Worm (Caenorhabditis elegans) whole organism, L3 larva: ENCODE data around the gene F11A10.5.
A peak's percentile ranks its signal among the peaks of the same experiment; 100 is the strongest.

Experiments
- aly-2 ChIP-seq: fragments of 150-350 bp; optimal IDR thresholded peaks from 2 replicates; lab custom pipeline; 2014; ENCODE audit warnings: missing biosample characterization, missing genetic modification characterization
- ama-1 ChIP-seq: fragments of 150-350 bp; optimal IDR thresholded peaks from 2 replicates; lab custom pipeline; 2018
- ceh-16 ChIP-seq: sonication (generic microtip); optimal IDR thresholded peaks from 2 replicates; lab custom pipeline; 2017; ENCODE audit warnings: missing biosample characterization, missing genetic modification characterization
- ceh-82 ChIP-seq: fragments of 150-350 bp; optimal IDR thresholded peaks from 2 replicates; lab custom pipeline; 2014; ENCODE audit warnings: missing biosample characterization, missing genetic modification characterization
- daf-12 ChIP-seq: fragments of 150-350 bp; optimal IDR thresholded peaks from 2 replicates; lab custom pipeline; 2014; ENCODE audit warnings: missing biosample characterization, missing genetic modification reagents, missing genetic modification characterization
- egl-27 ChIP-seq: sonication (generic microtip); optimal IDR thresholded peaks from 4 replicates; lab custom pipeline; 2017; ENCODE audit warnings: missing biosample characterization, missing genetic modification reagents, missing genetic modification characterization
- egl-5 ChIP-seq: fragments of 150-350 bp; optimal IDR thresholded peaks from 2 replicates; lab custom pipeline; 2017; ENCODE audit warnings: missing biosample characterization, missing genetic modification reagents, missing genetic modification characterization, inconsistent platforms
- elt-1 ChIP-seq: fragments of 150-350 bp; optimal IDR thresholded peaks from 2 replicates; lab custom pipeline; 2014; ENCODE audit warnings: missing biosample characterization, missing genetic modification characterization
- elt-2 ChIP-seq: sonication (generic microtip); optimal IDR thresholded peaks from 2 replicates; lab custom pipeline; 2016; ENCODE audit warnings: missing genetic modification reagents, mild to moderate bottlenecking, missing genetic modification characterization, missing compliant biosample characterization
- elt-3 ChIP-seq, 3 experiments: fragments of 150-350 bp in 1 of 3; sonication (generic microtip) in 2 of 3; optimal IDR thresholded peaks; 2 replicates in 2 of 3; 4 replicates in 1 of 3; lab custom pipeline; 2014 to 2017; ENCODE audit warnings: missing biosample characterization in 3 of 3, missing genetic modification characterization in 3 of 3
- eor-1 ChIP-seq, 2 experiments: fragments of 150-350 bp; optimal IDR thresholded peaks; 2 replicates each; lab custom pipeline; 2014 to 2018; ENCODE audit warnings: missing biosample characterization in 2 of 2, missing genetic modification characterization in 2 of 2
- hmg-11 ChIP-seq: sonication (generic microtip); optimal IDR thresholded peaks from 2 replicates; lab custom pipeline; 2016; ENCODE audit warnings: missing genetic modification characterization, missing compliant biosample characterization
- jun-1 ChIP-seq: fragments of 150-350 bp; optimal IDR thresholded peaks from 2 replicates; lab custom pipeline; 2014; ENCODE audit warnings: missing biosample characterization, missing genetic modification reagents, missing genetic modification characterization
- lin-15B ChIP-seq: fragments of 150-350 bp; optimal IDR thresholded peaks from 2 replicates; lab custom pipeline; 2014; ENCODE audit warnings: missing biosample characterization, missing genetic modification characterization
- lin-39 ChIP-seq: fragments of 150-350 bp; optimal IDR thresholded peaks from 2 replicates; lab custom pipeline; 2018; ENCODE audit warnings: missing biosample characterization, missing genetic modification reagents, missing genetic modification characterization
- lsy-12 ChIP-seq: sonication (generic microtip); optimal IDR thresholded peaks from 2 replicates; lab custom pipeline; 2016; ENCODE audit warnings: mild to moderate bottlenecking, missing genetic modification characterization, missing compliant biosample characterization
- mdl-1 ChIP-seq: fragments of 150-350 bp; optimal IDR thresholded peaks from 2 replicates; lab custom pipeline; 2014; ENCODE audit warnings: missing biosample characterization, missing genetic modification characterization
- mml-1 ChIP-seq: fragments of 150-350 bp; sonication (generic microtip); optimal IDR thresholded peaks from 3 replicates; lab custom pipeline; 2014; ENCODE audit warnings: missing biosample characterization, missing genetic modification characterization
- nfya-1 ChIP-seq: sonication (generic microtip); optimal IDR thresholded peaks from 2 replicates; lab custom pipeline; 2017; ENCODE audit warnings: missing genetic modification characterization, mild to moderate bottlenecking, missing compliant biosample characterization, antibody characterized with exemption, moderate library complexity; ENCODE audit not compliant: insufficient read depth
- nhr-11 ChIP-seq: fragments of 150-350 bp; optimal IDR thresholded peaks from 2 replicates; lab custom pipeline; 2014; ENCODE audit warnings: missing biosample characterization, missing genetic modification characterization
- nhr-12 ChIP-seq: fragments of 150-350 bp; optimal IDR thresholded peaks from 2 replicates; lab custom pipeline; 2014; ENCODE audit warnings: missing biosample characterization, missing genetic modification characterization
- nhr-23 ChIP-seq: fragments of 150-350 bp; optimal IDR thresholded peaks from 2 replicates; lab custom pipeline; 2014; ENCODE audit warnings: missing biosample characterization, missing genetic modification reagents, missing genetic modification characterization
- nhr-237 ChIP-seq: fragments of 150-350 bp; optimal IDR thresholded peaks from 2 replicates; lab custom pipeline; 2014; ENCODE audit warnings: missing biosample characterization, missing genetic modification characterization
- nhr-25 ChIP-seq: sonication (generic microtip); optimal IDR thresholded peaks from 2 replicates; lab custom pipeline; 2017; ENCODE audit warnings: missing biosample characterization, missing genetic modification characterization
- nhr-28 ChIP-seq: fragments of 150-350 bp; optimal IDR thresholded peaks from 2 replicates; lab custom pipeline; 2014; ENCODE audit warnings: missing biosample characterization, missing genetic modification characterization
- nhr-43 ChIP-seq: sonication (generic microtip); optimal IDR thresholded peaks from 2 replicates; lab custom pipeline; 2016; ENCODE audit warnings: mild to moderate bottlenecking, missing genetic modification characterization, missing compliant biosample characterization; ENCODE audit not compliant: poor library complexity, severe bottlenecking
- nhr-76 ChIP-seq: fragments of 150-350 bp; sonication (generic microtip); optimal IDR thresholded peaks from 5 replicates; lab custom pipeline; 2014; ENCODE audit warnings: missing biosample characterization, missing genetic modification characterization
- pha-4 ChIP-seq: fragments of 150-350 bp; optimal IDR thresholded peaks from 2 replicates; lab custom pipeline; 2014; ENCODE audit warnings: missing biosample characterization, missing genetic modification reagents, missing genetic modification characterization
- sea-2 ChIP-seq: fragments of 150-350 bp; sonication (generic microtip); optimal IDR thresholded peaks from 4 replicates; lab custom pipeline; 2014; ENCODE audit warnings: missing biosample characterization, missing genetic modification reagents, missing genetic modification characterization
- snpc-4 ChIP-seq: fragments of 150-350 bp; optimal IDR thresholded peaks from 2 replicates; lab custom pipeline; 2014; ENCODE audit warnings: missing biosample characterization, missing genetic modification characterization
- tbx-2 ChIP-seq: sonication (generic microtip); optimal IDR thresholded peaks from 2 replicates; lab custom pipeline; 2016; ENCODE audit warnings: mild to moderate bottlenecking, missing genetic modification characterization, missing compliant biosample characterization
- unc-62 ChIP-seq: fragments of 150-350 bp; sonication (generic microtip); optimal IDR thresholded peaks from 4 replicates; lab custom pipeline; 2014; ENCODE audit warnings: missing biosample characterization, missing genetic modification reagents, missing genetic modification characterization
- zag-1 ChIP-seq: fragments of 150-350 bp; optimal IDR thresholded peaks from 2 replicates; lab custom pipeline; 2014; ENCODE audit warnings: missing biosample characterization, missing genetic modification characterization
- ztf-11 ChIP-seq: fragments of 150-350 bp; optimal IDR thresholded peaks from 2 replicates; lab custom pipeline; 2014; ENCODE audit warnings: missing biosample characterization, missing genetic modification characterization
- ztf-4 ChIP-seq: fragments of 150-350 bp; optimal IDR thresholded peaks from 2 replicates; lab custom pipeline; 2014; ENCODE audit warnings: missing biosample characterization, missing genetic modification characterization

Gene F11A10.5

ce11 chrIV:12068590-12068989 lies 25.3 kb upstream of the F11A10.5 start, which contains the start of gene bath-37:
Gene bath-37 (plus strand): TSS chrIV:12068890.
- no peak for TF ChIP-seq egl-5 (tag; lab: Kevin White, UChicago)
- TF ChIP-seq eor-1 (tag; optimal IDR thresholded peaks at IDR 0.05; lab: Kevin White, UChicago): no peak
- no peak for TF ChIP-seq ztf-11 (tag; lab: Kevin White, UChicago)
- TF ChIP-seq jun-1: no peak
- TF ChIP-seq nhr-43: no peak
- no peak for TF ChIP-seq lsy-12
- no peak for TF ChIP-seq ceh-16 (tag; lab: Kevin White, UChicago)
- no peak for TF ChIP-seq egl-27 (tag; lab: Kevin White, UChicago)
- no peak for TF ChIP-seq mdl-1 (tag; lab: Kevin White, UChicago)
- no peak for TF ChIP-seq snpc-4
- no peak for TF ChIP-seq nhr-11 (tag; lab: Kevin White, UChicago)
- TF ChIP-seq ztf-4 (tag; lab: Kevin White, UChicago): no peak
- no peak for TF ChIP-seq hmg-11 (tag; lab: Kevin White, UChicago)
- no peak for TF ChIP-seq ceh-82 (tag; lab: Kevin White, UChicago)
- no peak for TF ChIP-seq unc-62 (GFP tag; lab: Kevin White, UChicago)
- TF ChIP-seq elt-1: no peak

ce11 chrIV:12075497-12075896 lies 18.4 kb upstream of the F11A10.5 start, which contains the start of gene K08E4.7:
Gene K08E4.7 (plus strand): TSS chrIV:12075797.
- TF ChIP-seq snpc-4 (no peak), lsy-12 (no peak), pha-4 (tag; lab: Kevin White, UChicago) (no peak), zag-1 (no peak), aly-2 (tag; lab: Kevin White, UChicago) (no peak), nhr-237 (tag; lab: Kevin White, UChicago) (no peak), egl-27 (tag; lab: Kevin White, UChicago) (no peak), daf-12 (no peak)

ce11 chrIV:12078112-12078812 lies 15.7 kb upstream of the F11A10.5 start, which contains the start of gene tmed-1:
Gene tmed-1 (minus strand): TSS chrIV:12078162.
- TF ChIP-seq nhr-43 (no peak), ama-1 (no peak), elt-2 (tag; lab: Kevin White, UChicago) (no peak)

ce11 chrIV:12078907-12079523 lies 14.9 kb upstream of the F11A10.5 start, which contains the start of gene lex-1:
Gene lex-1 (plus strand): TSS chrIV:12079473.
- peak; percentile 42 for TF ChIP-seq egl-5 (tag; lab: Kevin White, UChicago)
- TF ChIP-seq egl-27 (tag; lab: Kevin White, UChicago): no peak
- TF ChIP-seq pha-4 (tag; lab: Kevin White, UChicago): peak; percentile 77
- peak; percentile 17 for TF ChIP-seq hmg-11 (tag; lab: Kevin White, UChicago)
- peak; percentile 84 for TF ChIP-seq lin-15B
- TF ChIP-seq nhr-237 (tag; lab: Kevin White, UChicago): no peak
- no peak for TF ChIP-seq nhr-76 (tag; lab: Kevin White, UChicago)
- peak; percentile 22 for TF ChIP-seq snpc-4
- TF ChIP-seq jun-1: peak; percentile 12
- peak; percentile 5 for TF ChIP-seq nhr-23 (tag; lab: Kevin White, UChicago)
- no peak for TF ChIP-seq sea-2
- TF ChIP-seq mdl-1 (tag; lab: Kevin White, UChicago): no peak
- TF ChIP-seq nhr-28 (tag; lab: Kevin White, UChicago): no peak
- no peak for TF ChIP-seq aly-2 (tag; lab: Kevin White, UChicago)
- no peak for TF ChIP-seq elt-3 (tag; optimal IDR thresholded peaks at IDR 0.05; lab: Kevin White, UChicago)
- TF ChIP-seq nfya-1 (tag; lab: Kevin White, UChicago): peak; percentile 63
- no peak for TF ChIP-seq mml-1

- no peak for TF ChIP-seq ztf-4 (tag; lab: Kevin White, UChicago)
- TF ChIP-seq tbx-2 (tag; lab: Kevin White, UChicago): no peak
- no peak for TF ChIP-seq nhr-76 (tag; lab: Kevin White, UChicago)
- TF ChIP-seq elt-1: no peak
- TF ChIP-seq nhr-23 (tag; lab: Kevin White, UChicago): no peak
- no peak for TF ChIP-seq nhr-12
- TF ChIP-seq jun-1: no peak
- TF ChIP-seq ztf-11 (tag; lab: Kevin White, UChicago): no peak
- no peak for TF ChIP-seq nhr-25
- TF ChIP-seq nhr-28 (tag; lab: Kevin White, UChicago): no peak
- TF ChIP-seq nfya-1 (tag; lab: Kevin White, UChicago): no peak
- no peak for TF ChIP-seq lin-39 (tag; lab: Kevin White, UChicago)
Observed at ce11 chrIV:12080807-12081206, 13.1 kb upstream of the F11A10.5 start.
